Worm (Caenorhabditis elegans): ENCODE measurements around the gene lips-7.
A peak's percentile ranks its signal among the peaks of the same experiment; 100 is the strongest.

The lips-7 gene

ce11 chrII:577632-578031 is 26.0 kb downstream of the lips-7 start, which contains the start of gene W08F4.7:
Gene W08F4.7 (minus strand): TSS chrII:577732.
- TF ChIP-seq F16B12.6 (tag; optimal IDR thresholded peaks at IDR 0.05): no peak
- TF ChIP-seq nhr-237 (tag; optimal IDR thresholded peaks at IDR 0.05): no peak
- TF ChIP-seq nhr-85 (tag): peak; percentile 8

- TF ChIP-seq egl-27 (tag; optimal IDR thresholded peaks at IDR 0.05) (no peak), efl-1 (optimal IDR thresholded peaks at IDR 0.05) (no peak), efl-1 (GFP tag; optimal IDR thresholded peaks at IDR 0.05 in 1 of 2) (peak in 1 of 2 experiments; percentile 89)
These were observed 27.1 kb downstream of the lips-7 start for ce11 chrII:578803-579202.

ce11 chrII:580189-580643 is 28.6 kb downstream of the lips-7 start, which contains the start of the genes cdc-37 and W08F4.3:
Gene cdc-37 (minus strand): TSS chrII:580593.
Gene W08F4.3 (plus strand): TSS chrII:580602.
- peak; percentile 39 to 48 for TF ChIP-seq lin-35 (GFP tag; optimal IDR thresholded peaks at IDR 0.05)
- TF ChIP-seq nhr-85 (tag): peak; percentile 17
- no peak for TF ChIP-seq nhr-90 (tag; optimal IDR thresholded peaks at IDR 0.05; ENCODE audit: poor library complexity)
- peak; percentile 5 for TF ChIP-seq nhr-47 (tag; optimal IDR thresholded peaks at IDR 0.05)
- no peak for TF ChIP-seq elt-3 (tag; optimal IDR thresholded peaks at IDR 0.05)
- peak; percentile 21 for TF ChIP-seq snu-23 (GFP tag; optimal IDR thresholded peaks at IDR 0.05)
- TF ChIP-seq ceh-82 (tag; optimal IDR thresholded peaks at IDR 0.05): peak in 1 of 3 experiments; percentile 23
- peak; percentile 48 to 67 for TF ChIP-seq efl-1 (optimal IDR thresholded peaks at IDR 0.05)
- peak; percentile 62 to 94 for TF ChIP-seq efl-1 (GFP tag; optimal IDR thresholded peaks at IDR 0.05 in 1 of 2)
- peak; percentile 46 for TF ChIP-seq rnt-1 (tag; optimal IDR thresholded peaks at IDR 0.05)
- peak; percentile 24 for TF ChIP-seq fos-1 (tag; optimal IDR thresholded peaks at IDR 0.05)
- no peak for TF ChIP-seq tbx-2 (tag; optimal IDR thresholded peaks at IDR 0.05)
- peak; percentile 94 for TF ChIP-seq F16B12.6 (tag; optimal IDR thresholded peaks at IDR 0.05)
- TF ChIP-seq dsc-1 (tag; optimal IDR thresholded peaks at IDR 0.05): peak; percentile 12
- no peak for TF ChIP-seq pax-3 (tag; optimal IDR thresholded peaks at IDR 0.05)
- no peak for TF ChIP-seq unc-62 (GFP tag; optimal IDR thresholded peaks at IDR 0.05)
- peak; percentile 7 for TF ChIP-seq mep-1 (tag; optimal IDR thresholded peaks at IDR 0.05)
- peak in 2 of 3 experiments; percentile 44 to 50 for TF ChIP-seq dpl-1 (GFP tag; optimal IDR thresholded peaks at IDR 0.05)
- no peak for TF ChIP-seq lin-13 (GFP tag; optimal IDR thresholded peaks at IDR 0.05)
- TF ChIP-seq swsn-7 (tag; optimal IDR thresholded peaks at IDR 0.05): no peak

ce11 chrII:581983-582382 is 30.3 kb downstream of the lips-7 start:
- TF ChIP-seq blmp-1 (tag; optimal IDR thresholded peaks at IDR 0.05) (no peak), skn-1 (tag; optimal IDR thresholded peaks at IDR 0.05) (no peak), vab-15 (tag; optimal IDR thresholded peaks at IDR 0.05) (no peak), xbp-1 (tag; optimal IDR thresholded peaks at IDR 0.05) (no peak), fos-1 (tag; optimal IDR thresholded peaks at IDR 0.05) (no peak), mef-2 (tag; optimal IDR thresholded peaks at IDR 0.05) (no peak), nhr-19 (GFP tag; conservative IDR thresholded peaks at IDR 0.05) (no peak)

DNA sequence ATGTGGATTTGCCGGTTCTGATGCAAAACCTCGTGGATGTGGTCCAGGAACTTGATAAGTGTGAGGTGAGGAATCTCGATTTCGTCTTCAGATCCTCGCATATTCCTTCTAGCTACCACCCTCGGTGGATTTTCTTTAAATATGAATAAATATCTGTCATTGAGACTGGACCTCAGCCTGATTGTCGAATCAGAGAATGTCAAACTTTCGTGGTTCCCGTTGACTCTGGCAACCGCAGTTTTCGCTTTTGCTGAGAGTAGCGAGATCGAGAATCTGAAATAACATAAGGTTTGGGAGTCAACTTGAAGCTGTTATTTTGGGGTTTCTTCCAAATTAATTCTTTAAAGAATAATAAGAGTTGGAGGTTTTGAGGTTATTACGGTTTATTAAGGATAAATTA is 31.0 kb downstream of the lips-7 start, which contains the start of gene fbxb-14:
fbxb-14 (minus strand) TSS at position 101 of the 400 bp plus-strand sequence.
- TF ChIP-seq unc-62 (GFP tag; optimal IDR thresholded peaks at IDR 0.05): no peak
- TF ChIP-seq ceh-88 (GFP tag; IDR thresholded peaks at IDR 0.05): no peak
- no peak for TF ChIP-seq pag-3 (tag; optimal IDR thresholded peaks at IDR 0.05; ENCODE audit: borderline replicate concordance, insufficient read depth)
- no peak for TF ChIP-seq nhr-90 (tag; optimal IDR thresholded peaks at IDR 0.05; ENCODE audit: poor library complexity)
- TF ChIP-seq lin-14 (GFP tag; optimal IDR thresholded peaks at IDR 0.05): no peak
- no peak for TF ChIP-seq egl-27 (tag; optimal IDR thresholded peaks at IDR 0.05)
- no peak for TF ChIP-seq egl-13 (tag; optimal IDR thresholded peaks at IDR 0.05)
- no peak for TF ChIP-seq fkh-10 (GFP tag; optimal IDR thresholded peaks at IDR 0.05)
- TF ChIP-seq mdl-1 (tag; optimal IDR thresholded peaks at IDR 0.05): no peak
- no peak for TF ChIP-seq pqm-1 (tag; optimal IDR thresholded peaks at IDR 0.05)
- TF ChIP-seq ceh-8 (GFP tag; optimal IDR thresholded peaks at IDR 0.05): no peak
- no peak for TF ChIP-seq ceh-82 (tag; optimal IDR thresholded peaks at IDR 0.05)
- TF ChIP-seq ama-1 (optimal IDR thresholded peaks at IDR 0.05): no peak
- no peak for TF ChIP-seq nhr-77 (tag; optimal IDR thresholded peaks at IDR 0.05)
- TF ChIP-seq dpl-1 (GFP tag; optimal IDR thresholded peaks at IDR 0.05): no peak
- TF ChIP-seq swsn-7 (tag; optimal IDR thresholded peaks at IDR 0.05): no peak
- no peak for TF ChIP-seq tbx-2 (tag; optimal IDR thresholded peaks at IDR 0.05)
- no peak for TF ChIP-seq nhr-28 (tag; optimal IDR thresholded peaks at IDR 0.05)
